Fruit fly (Drosophila melanogaster) whole organism, embryonic: ENCODE measurements around the gene CG17032.
A peak's percentile ranks its signal among the peaks of the same experiment; 100 is the strongest.

Experiments used
- Adf1 ChIP-seq: fragments of 200-800 bp; sonication (Bioruptor generic); IDR thresholded peaks from 2 replicates; pipeline ENCODE4 v1.3.6; 2022; ENCODE audit warnings: missing biosample characterization, missing genetic modification characterization
- C15 ChIP-seq: fragments of 200-800 bp; sonication (Bioruptor generic); IDR thresholded peaks from 3 replicates; pipeline ENCODE4 v1.3.6; 2022; ENCODE audit warnings: missing biosample characterization, missing genetic modification characterization
- CG10267 ChIP-seq: fragments of 200-800 bp; sonication (Bioruptor generic); optimal IDR thresholded peaks from 2 replicates; lab custom pipeline; 2018; ENCODE audit warnings: missing biosample characterization, mild to moderate bottlenecking, missing genetic modification characterization, moderate library complexity
- CG11093 ChIP-seq: fragments of 200-800 bp; sonication (Bioruptor generic); IDR thresholded peaks from 3 replicates; pipeline ENCODE4 v1.3.6; 2022; ENCODE audit warnings: missing biosample characterization, missing genetic modification characterization
- CG11695 ChIP-seq: fragments of 200-800 bp; sonication (Bioruptor generic); IDR thresholded peaks from 3 replicates; pipeline ENCODE4 v1.3.6; 2022; ENCODE audit warnings: missing biosample characterization, missing genetic modification characterization
- CG13894 ChIP-seq: fragments of 200-800 bp; sonication (Bioruptor generic); optimal IDR thresholded peaks from 3 replicates; lab custom pipeline; 2018; ENCODE audit warnings: missing biosample characterization, mild to moderate bottlenecking, missing genetic modification characterization, moderate library complexity
- CG14050 ChIP-seq: fragments of 200-800 bp; sonication (Bioruptor generic); IDR thresholded peaks from 3 replicates; pipeline ENCODE4 v1.3.6; 2022; ENCODE audit warnings: missing biosample characterization, missing genetic modification characterization
- CG1603 ChIP-seq: fragments of 200-800 bp; sonication (Bioruptor generic); optimal IDR thresholded peaks from 2 replicates; lab custom pipeline; 2019; ENCODE audit warnings: missing biosample characterization, mild to moderate bottlenecking, missing genetic modification characterization, moderate library complexity
- CG1832 ChIP-seq: fragments of 200-800 bp; sonication (Bioruptor generic); optimal IDR thresholded peaks from 2 replicates; lab custom pipeline; 2017; ENCODE audit warnings: missing biosample characterization, mild to moderate bottlenecking, missing genetic modification characterization, inconsistent platforms
- CG32532 ChIP-seq: fragments of 200-800 bp; sonication (Bioruptor generic); IDR thresholded peaks from 2 replicates; pipeline ENCODE4 v1.3.6; 2022; ENCODE audit warnings: missing biosample characterization, missing genetic modification characterization
- CG3407 ChIP-seq: fragments of 200-800 bp; sonication (Bioruptor generic); optimal IDR thresholded peaks from 2 replicates; lab custom pipeline; 2018; ENCODE audit warnings: missing biosample characterization, mild to moderate bottlenecking, missing genetic modification characterization
- CG4424 ChIP-seq: fragments of 200-800 bp; sonication (Bioruptor generic); optimal IDR thresholded peaks from 3 replicates; lab custom pipeline; 2016; ENCODE audit warnings: missing biosample characterization, missing genetic modification characterization
- CG6654 ChIP-seq: fragments of 200-800 bp; sonication (Bioruptor generic); optimal IDR thresholded peaks from 2 replicates; lab custom pipeline; 2017; ENCODE audit warnings: missing biosample characterization, mild to moderate bottlenecking, missing genetic modification characterization
- CG6854 ChIP-seq: fragments of 200-800 bp; sonication (Bioruptor generic); optimal IDR thresholded peaks from 3 replicates; lab custom pipeline; 2017; ENCODE audit warnings: missing biosample characterization, mild to moderate bottlenecking, missing genetic modification characterization
- CG7271 ChIP-seq: fragments of 200-800 bp; sonication (Bioruptor generic); optimal IDR thresholded peaks from 2 replicates; lab custom pipeline; 2018; ENCODE audit warnings: missing biosample characterization, mild to moderate bottlenecking, missing genetic modification characterization, moderate library complexity
- CG7786 ChIP-seq: fragments of 200-800 bp; sonication (Bioruptor generic); optimal IDR thresholded peaks from 2 replicates; lab custom pipeline; 2016; ENCODE audit warnings: missing biosample characterization, missing genetic modification characterization
- CG8089 ChIP-seq: fragments of 200-800 bp; sonication (Bioruptor generic); optimal IDR thresholded peaks from 3 replicates; lab custom pipeline; 2016; ENCODE audit warnings: missing biosample characterization, missing genetic modification characterization
- CHES-1-like ChIP-seq: fragments of 200-800 bp; sonication (Bioruptor generic); optimal IDR thresholded peaks from 2 replicates; lab custom pipeline; 2016; ENCODE audit warnings: missing biosample characterization, missing genetic modification characterization
- CTCF ChIP-seq: fragments of 200-800 bp; sonication (Bioruptor generic); optimal IDR thresholded peaks from 2 replicates; lab custom pipeline; 2017; ENCODE audit warnings: missing biosample characterization, mild to moderate bottlenecking, missing genetic modification characterization, moderate library complexity
- D19A ChIP-seq: fragments of 200-800 bp; optimal IDR thresholded peaks from 3 replicates; lab custom pipeline; 2019; ENCODE audit warnings: missing biosample characterization, mild to moderate bottlenecking, missing genetic modification characterization, moderate library complexity
- Ets65A ChIP-seq: fragments of 200-800 bp; sonication (Bioruptor generic); peaks from one replicate; lab custom pipeline; 2016; ENCODE audit warnings: missing biosample characterization, missing genetic modification characterization
- Fer3 ChIP-seq: fragments of 200-800 bp; sonication (Bioruptor generic); optimal IDR thresholded peaks from 2 replicates; lab custom pipeline; 2018; ENCODE audit warnings: missing biosample characterization, mild to moderate bottlenecking, missing genetic modification characterization, moderate library complexity
- HLH3B ChIP-seq: fragments of 200-800 bp; sonication (Bioruptor generic); IDR thresholded peaks from 2 replicates; pipeline ENCODE4 v1.3.6; 2022; ENCODE audit warnings: missing biosample characterization, missing genetic modification characterization
- HLHmδ ChIP-seq: fragments of 200-800 bp; sonication (Bioruptor generic); optimal IDR thresholded peaks from 2 replicates; lab custom pipeline; 2018; ENCODE audit warnings: missing biosample characterization, mild to moderate bottlenecking, missing genetic modification characterization, moderate library complexity
- Hr78 ChIP-seq, 2 experiments: fragments of 200-800 bp in 1 of 2; fragments of >200 bp in 1 of 2; sonication (Bioruptor generic) in 1 of 2; optimal IDR thresholded peaks; 2 replicates each; lab custom pipeline; 2017 to 2019; ENCODE audit warnings: missing biosample characterization in 2 of 2, missing genetic modification characterization in 2 of 2, mild to moderate bottlenecking in 1 of 2, moderate library complexity in 1 of 2
- Lpt ChIP-seq: fragments of >200 bp; optimal IDR thresholded peaks from 2 replicates; lab custom pipeline; 2018; ENCODE audit warnings: missing biosample characterization, missing genetic modification characterization
- NC2β ChIP-seq: fragments of 200-800 bp; sonication (Bioruptor generic); optimal IDR thresholded peaks from 2 replicates; lab custom pipeline; 2016; ENCODE audit warnings: missing biosample characterization, missing genetic modification characterization
- Poxn ChIP-seq: fragments of 200-800 bp; sonication (Bioruptor generic); IDR thresholded peaks from 2 replicates; pipeline ENCODE4 v1.3.6; 2022; ENCODE audit warnings: missing biosample characterization, missing genetic modification characterization
- Sox100B ChIP-seq: fragments of 200-800 bp; sonication (Bioruptor generic); optimal IDR thresholded peaks from 3 replicates; lab custom pipeline; 2018; ENCODE audit warnings: missing biosample characterization, mild to moderate bottlenecking, missing genetic modification characterization
- Sox102F ChIP-seq: fragments of 200-800 bp; sonication (Bioruptor generic); optimal IDR thresholded peaks from 2 replicates; lab custom pipeline; 2018; ENCODE audit warnings: missing biosample characterization, mild to moderate bottlenecking, missing genetic modification characterization, moderate library complexity
- Spps ChIP-seq: fragments of 200-800 bp; sonication (Bioruptor generic); optimal IDR thresholded peaks from 2 replicates; lab custom pipeline; 2018; ENCODE audit warnings: missing biosample characterization, mild to moderate bottlenecking, missing genetic modification characterization
- Xbp1 ChIP-seq: fragments of 200-800 bp; sonication (Bioruptor generic); optimal IDR thresholded peaks from 3 replicates; lab custom pipeline; 2016; ENCODE audit warnings: missing biosample characterization, mild to moderate bottlenecking, missing genetic modification characterization
- abd-A ChIP-seq: fragments of 200-800 bp; sonication (Bioruptor generic); optimal IDR thresholded peaks from 3 replicates; lab custom pipeline; 2019; ENCODE audit warnings: missing biosample characterization, mild to moderate bottlenecking, missing genetic modification characterization, moderate library complexity
- al ChIP-seq: fragments of 200-800 bp; sonication (Bioruptor generic); IDR thresholded peaks from 2 replicates; pipeline ENCODE4 v1.3.6; 2022; ENCODE audit warnings: missing biosample characterization, missing genetic modification characterization
- ase ChIP-seq: fragments of 200-800 bp; sonication (Bioruptor generic); IDR thresholded peaks from 3 replicates; pipeline ENCODE4 v1.3.6; 2022; ENCODE audit warnings: missing biosample characterization, missing genetic modification characterization
- bsh ChIP-seq, 2 experiments: fragments of 200-800 bp; sonication (Bioruptor generic); optimal IDR thresholded peaks; 2 replicates each; lab custom pipeline; 2017 to 2018; ENCODE audit warnings: mild to moderate bottlenecking in 2 of 2, missing biosample characterization in 2 of 2, missing genetic modification characterization in 2 of 2, moderate library complexity in 1 of 2
- dimm ChIP-seq: fragments of 200-800 bp; sonication (Bioruptor generic); IDR thresholded peaks from 2 replicates; pipeline ENCODE4 v1.3.6; 2022; ENCODE audit warnings: missing biosample characterization, missing genetic modification characterization
- grn ChIP-seq: fragments of 200-800 bp; sonication (Bioruptor generic); optimal IDR thresholded peaks from 3 replicates; lab custom pipeline; 2017; ENCODE audit warnings: missing biosample characterization, missing genetic modification characterization
- gro ChIP-seq: fragments of 200-800 bp; sonication (Bioruptor generic); optimal IDR thresholded peaks from 2 replicates; lab custom pipeline; 2016; ENCODE audit warnings: missing biosample characterization, missing genetic modification characterization
- kni ChIP-seq: fragments of 200-800 bp; sonication (Bioruptor generic); optimal IDR thresholded peaks from 3 replicates; lab custom pipeline; 2017; ENCODE audit warnings: mild to moderate bottlenecking, missing biosample characterization, missing genetic modification reagents, missing genetic modification characterization
- lab ChIP-seq: fragments of 200-800 bp; sonication (Bioruptor generic); optimal IDR thresholded peaks from 3 replicates; lab custom pipeline; 2017; ENCODE audit warnings: missing biosample characterization, missing genetic modification characterization, mild to moderate bottlenecking, moderate library complexity, missing genetic modification reagents
- nerfin-2 ChIP-seq: fragments of 200-800 bp; sonication (Bioruptor generic); IDR thresholded peaks from 2 replicates; pipeline ENCODE4 v1.3.6; 2022; ENCODE audit warnings: missing biosample characterization, missing genetic modification characterization; ENCODE audit not compliant: partially characterized antibody
- nmo ChIP-seq: fragments of 200-800 bp; sonication (Bioruptor generic); optimal IDR thresholded peaks from 2 replicates; lab custom pipeline; 2018; ENCODE audit warnings: missing biosample characterization, mild to moderate bottlenecking, missing genetic modification characterization, moderate library complexity
- pho ChIP-seq: fragments of 200-800 bp; sonication (Bioruptor generic); optimal IDR thresholded peaks from 2 replicates; lab custom pipeline; 2016; ENCODE audit warnings: missing biosample characterization, missing genetic modification characterization
- sens-2 ChIP-seq: fragments of 200-800 bp; sonication (Bioruptor generic); IDR thresholded peaks from 2 replicates; pipeline ENCODE4 v1.3.6; 2022; ENCODE audit warnings: missing biosample characterization, missing genetic modification characterization
- sim ChIP-seq: fragments of 200-800 bp; sonication (Bioruptor generic); IDR thresholded peaks from 2 replicates; pipeline ENCODE4 v1.3.6; 2022; ENCODE audit warnings: missing biosample characterization, missing genetic modification characterization
- sisA ChIP-seq: fragments of 200-800 bp; sonication (Bioruptor generic); IDR thresholded peaks from 2 replicates; pipeline ENCODE4 v1.3.6; 2022; ENCODE audit warnings: missing biosample characterization, missing genetic modification characterization
- slbo ChIP-seq: fragments of 200-800 bp; sonication (Bioruptor generic); IDR thresholded peaks from 2 replicates; pipeline ENCODE4 v1.3.6; 2022; ENCODE audit warnings: missing biosample characterization, missing genetic modification characterization
- slp2 ChIP-seq: fragments of 200-800 bp; sonication (Bioruptor generic); optimal IDR thresholded peaks from 2 replicates; lab custom pipeline; 2016; ENCODE audit warnings: missing biosample characterization, missing genetic modification characterization
- sqz ChIP-seq: fragments of 200-800 bp; sonication (Bioruptor generic); optimal IDR thresholded peaks from 3 replicates; lab custom pipeline; 2018; ENCODE audit warnings: missing biosample characterization, mild to moderate bottlenecking, missing genetic modification characterization
- wdn ChIP-seq: fragments of 200-800 bp; sonication (Bioruptor generic); IDR thresholded peaks from 2 replicates; pipeline ENCODE4 v1.3.6; 2022; ENCODE audit warnings: missing biosample characterization, missing genetic modification characterization

The CG17032 gene

DNA sequence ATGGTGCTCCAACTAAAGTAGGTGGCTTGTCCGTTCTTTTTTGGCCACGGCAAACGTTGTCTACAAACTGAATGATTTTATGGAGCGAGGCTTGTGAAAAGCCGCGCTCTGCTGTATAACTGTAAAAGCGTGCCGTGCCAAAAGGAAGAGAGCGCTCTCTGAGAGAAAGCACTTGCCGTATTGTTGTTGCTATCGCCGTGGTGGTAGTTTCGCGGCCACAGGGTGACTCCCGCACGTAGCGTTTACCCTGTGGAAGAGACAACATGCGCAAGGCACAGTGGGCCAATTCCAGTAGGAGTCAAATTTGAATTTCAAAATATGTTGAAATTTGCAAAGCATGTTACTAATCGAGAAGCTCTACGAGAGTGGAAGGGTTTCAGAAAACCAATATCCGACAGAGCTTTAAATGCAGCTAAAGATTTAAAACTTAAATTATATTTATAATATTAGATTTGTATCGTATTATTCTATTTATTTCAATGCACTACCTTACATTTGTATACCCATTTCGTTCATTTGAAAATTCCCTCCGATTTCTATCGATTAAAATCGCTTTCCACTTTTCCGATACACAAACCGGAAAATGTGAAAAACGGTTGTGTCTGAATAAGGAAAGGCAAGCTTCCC lies 33.7 kb upstream of the CG17032 start, which contains the start of gene sff (continued):
- TF ChIP-seq nerfin-2 (GFP tag; lab: Robert Waterston, UW) (no peak), CG3407 (peak; percentile 83), pho (peak; percentile 77), Hr78 (GFP tag; optimal IDR thresholded peaks at IDR 0.05; lab: Kevin White, UChicago) (peak in 1 of 2 experiments; percentile 39), Spps (peak; percentile 86), lab (GFP tag; lab: Kevin White, UChicago) (peak; percentile 92), Poxn (GFP tag; lab: Robert Waterston, UW) (peak; percentile 33; the same call in 1 of the 2 replicates), bsh (GFP tag; optimal IDR thresholded peaks at IDR 0.05; lab: Kevin White, UChicago) (peak; percentile 34 to 92), CG1832 (GFP tag; lab: Kevin White, UChicago) (no peak), C15 (GFP tag; lab: Robert Waterston, UW) (peak; percentile 65; the same call in 1 of the 3 replicates), D19A (tag; lab: Kevin White, UChicago) (peak; percentile 85), CG7271 (tag; lab: Kevin White, UChicago) (peak; percentile 33), CG8089 (peak; percentile 60), Fer3 (tag; lab: Kevin White, UChicago) (peak; percentile 84), Adf1 (peak; percentile 56; the same call in 1 of the 2 replicates), CG13894 (tag; lab: Kevin White, UChicago) (peak; percentile 70), al (peak; percentile 77), CG14050 (peak; percentile 84), sqz (GFP tag; lab: Kevin White, UChicago) (peak; percentile 65), HLHmδ (GFP tag; lab: Kevin White, UChicago) (peak; percentile 85), dimm (GFP tag; lab: Robert Waterston, UW) (peak; percentile 65), CG11695 (GFP tag; lab: Robert Waterston, UW) (peak; percentile 87), CG7786 (peak; percentile 79), CG10267 (tag; lab: Kevin White, UChicago) (peak; percentile 82), Xbp1 (GFP tag; lab: Kevin White, UChicago) (peak; percentile 91), CG32532 (peak; percentile 86), CG6854 (peak; percentile 83), wdn (peak; percentile 68), ase (GFP tag; lab: Robert Waterston, UW) (peak; percentile 82), CG4424 (GFP tag; lab: Kevin White, UChicago) (peak; percentile 89), Ets65A (peak; percentile 95), slp2 (GFP tag; lab: Kevin White, UChicago) (peak; percentile 63), gro (GFP tag; lab: Kevin White, UChicago) (no peak), grn (GFP tag; lab: Kevin White, UChicago) (peak; percentile 20), CHES-1-like (GFP tag; lab: Kevin White, UChicago) (peak; percentile 46), Sox100B (GFP tag; lab: Kevin White, UChicago) (peak; percentile 87), sens-2 (peak; percentile 79), sim (GFP tag; lab: Robert Waterston, UW) (peak; percentile 83), CG11093 (peak; percentile 90), Lpt (GFP tag; lab: Kevin White, UChicago) (no peak), abd-A (tag; lab: Kevin White, UChicago) (no peak), nmo (GFP tag; lab: Kevin White, UChicago) (peak; percentile 96), sisA (GFP tag; lab: Robert Waterston, UW) (peak; percentile 89), kni (GFP tag; lab: Kevin White, UChicago) (peak; percentile 52), CG1603 (tag; lab: Kevin White, UChicago) (peak; percentile 73), CTCF (peak; percentile 56), Sox102F (GFP tag; lab: Kevin White, UChicago) (peak; percentile 88), slbo (GFP tag; lab: Robert Waterston, UW) (peak; percentile 86), NC2β (GFP tag; lab: Kevin White, UChicago) (peak; percentile 64), HLH3B (GFP tag; lab: Robert Waterston, UW) (peak; percentile 89), CG6654 (GFP tag; lab: Kevin White, UChicago) (peak; percentile 77)
